Fruit fly (Drosophila melanogaster): ENCODE data around the gene CG15385.

The CG15385 gene

dm6 chr2L:2192123-2192601 lies 20.2 kb downstream of the CG15385 start, which contains the start of gene CG10874 (continued):
- peak; percentile 17 for TF ChIP-seq Dek (tag; optimal IDR thresholded peaks at IDR 0.05)
- TF ChIP-seq az2 (GFP tag; optimal IDR thresholded peaks at IDR 0.05) = no peak
- no peak for TF ChIP-seq NFAT (GFP tag; IDR thresholded peaks at IDR 0.05)
- TF ChIP-seq dmrt11E (tag; optimal IDR thresholded peaks at IDR 0.05) = no peak
- TF ChIP-seq BEAF-32 (GFP tag; optimal IDR thresholded peaks at IDR 0.05) = peak; percentile 67
- no peak for TF ChIP-seq CG8944 (GFP tag; optimal IDR thresholded peaks at IDR 0.05)
- TF ChIP-seq nerfin-2 (GFP tag; IDR thresholded peaks at IDR 0.05; ENCODE audit: partially characterized antibody) = no peak
- TF ChIP-seq B-H2 (GFP tag; optimal IDR thresholded peaks at IDR 0.05) = peak; percentile 61
- TF ChIP-seq nerfin-1 (tag; optimal IDR thresholded peaks at IDR 0.05) = no peak
- peak; percentile 100 for TF ChIP-seq CG14710 (tag; optimal IDR thresholded peaks at IDR 0.05)
- peak; percentile 17 for TF ChIP-seq CG30020 (tag; optimal IDR thresholded peaks at IDR 0.05)
- TF ChIP-seq mirr (GFP tag; optimal IDR thresholded peaks at IDR 0.05) = no peak
- peak; percentile 82 for TF ChIP-seq CG4617 (GFP tag; optimal IDR thresholded peaks at IDR 0.05; ENCODE audit: borderline replicate concordance)
- TF ChIP-seq Nf-YA (GFP tag; IDR thresholded peaks at IDR 0.05) = no peak
- TF ChIP-seq CG12071 (GFP tag; optimal IDR thresholded peaks at IDR 0.05) = no peak
- TF ChIP-seq ken (GFP tag; IDR thresholded peaks at IDR 0.05) = no peak
- TF ChIP-seq chn (GFP tag; optimal IDR thresholded peaks at IDR 0.05) = no peak
- TF ChIP-seq CG11723 (GFP tag; optimal IDR thresholded peaks at IDR 0.05) = no peak
- TF ChIP-seq ATbp (GFP tag; optimal IDR thresholded peaks at IDR 0.05) = no peak
- no peak for TF ChIP-seq mam (GFP tag; optimal IDR thresholded peaks at IDR 0.05)
- no peak for TF ChIP-seq luna (GFP tag; optimal IDR thresholded peaks at IDR 0.05)
- TF ChIP-seq nmo (GFP tag; optimal IDR thresholded peaks at IDR 0.05) = peak; percentile 56
- TF ChIP-seq NC2α (GFP tag; optimal IDR thresholded peaks at IDR 0.05) = no peak
- no peak for TF ChIP-seq CG12744 (GFP tag; optimal IDR thresholded peaks at IDR 0.05)
- TF ChIP-seq CG15269 (tag; optimal IDR thresholded peaks at IDR 0.05) = no peak
- no peak for TF ChIP-seq CG13123 (GFP tag; optimal IDR thresholded peaks at IDR 0.05)
- no peak for TF ChIP-seq Jarid2 (GFP tag; optimal IDR thresholded peaks at IDR 0.05)
- TF ChIP-seq C15 (GFP tag; IDR thresholded peaks at IDR 0.05) = no peak
- TF ChIP-seq usp (GFP tag; optimal IDR thresholded peaks at IDR 0.05) = no peak
- peak; percentile 74 for TF ChIP-seq Med (GFP tag)
- TF ChIP-seq CG7357 (GFP tag; IDR thresholded peaks at IDR 0.05) = no peak
- peak; percentile 10 for TF ChIP-seq grau (tag; optimal IDR thresholded peaks at IDR 0.05)
- TF ChIP-seq CG3407 (GFP tag; optimal IDR thresholded peaks at IDR 0.05) = no peak
- no peak for TF ChIP-seq Adf1 (GFP tag; IDR thresholded peaks at IDR 0.05)
- no peak for TF ChIP-seq ro (GFP tag; IDR thresholded peaks at IDR 0.05)
- TF ChIP-seq CG10959 (GFP tag; IDR thresholded peaks at IDR 0.05) = no peak
- no peak for TF ChIP-seq BtbVII (GFP tag; optimal IDR thresholded peaks at IDR 0.05)
- TF ChIP-seq Optix (GFP tag; IDR thresholded peaks at IDR 0.05) = no peak
- TF ChIP-seq Kr (GFP tag; optimal IDR thresholded peaks at IDR 0.05) = no peak
- TF ChIP-seq CG10565 (GFP tag; optimal IDR thresholded peaks at IDR 0.05) = no peak
- peak; percentile 17 for TF ChIP-seq CG17186 (GFP tag; optimal IDR thresholded peaks at IDR 0.05)
- no peak for TF ChIP-seq Ssrp (tag; optimal IDR thresholded peaks at IDR 0.05)
- no peak for TF ChIP-seq ssp (GFP tag; IDR thresholded peaks at IDR 0.05)
- no peak for TF ChIP-seq H15 (GFP tag; IDR thresholded peaks at IDR 0.05)
- no peak for TF ChIP-seq CG7987 (GFP tag; optimal IDR thresholded peaks at IDR 0.05)
- no peak for TF ChIP-seq CG8281 (tag; optimal IDR thresholded peaks at IDR 0.05)
- peak; percentile 52 for TF ChIP-seq CG2712 (tag; optimal IDR thresholded peaks at IDR 0.05)
- TF ChIP-seq sug (tag; optimal IDR thresholded peaks at IDR 0.05) = peak; percentile 35
